Worm (Caenorhabditis elegans): ENCODE results near the gene str-71.

Gene str-71

DNA sequence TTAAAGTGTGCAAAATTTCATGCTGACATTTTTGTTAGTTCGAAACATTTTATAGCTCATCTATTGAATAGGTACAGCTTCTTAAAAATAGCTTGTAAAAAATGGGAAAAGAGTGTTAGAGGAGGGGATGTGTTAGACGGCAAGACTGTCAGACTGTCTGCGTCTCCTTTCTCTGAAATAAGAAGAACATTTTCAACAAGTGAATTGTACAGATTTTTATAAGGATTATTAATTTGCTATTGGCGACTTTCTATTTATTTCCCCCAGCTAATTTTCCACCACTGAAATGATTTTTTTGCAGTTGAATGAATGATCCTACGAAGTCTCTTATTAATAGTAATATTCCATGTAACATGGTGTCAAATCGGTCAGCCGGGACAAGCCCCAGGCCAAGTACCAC is 39.4 kb upstream of the str-71 start, which contains the start of gene C06B8.7:
Gene C06B8.7 (plus strand): TSS at position 301 of the 400 bp plus-strand sequence.
- TF ChIP-seq mes-4 (tag; optimal IDR thresholded peaks at IDR 0.05): no peak
- no peak for TF ChIP-seq egl-44 (GFP tag; IDR thresholded peaks at IDR 0.05)
- no peak for TF ChIP-seq B0336.3 (GFP tag; IDR thresholded peaks at IDR 0.05)
- no peak for TF ChIP-seq pbrm-1 (GFP tag; IDR thresholded peaks at IDR 0.05)
- TF ChIP-seq hmg-1.2 (GFP tag; IDR thresholded peaks at IDR 0.05): no peak

DNA sequence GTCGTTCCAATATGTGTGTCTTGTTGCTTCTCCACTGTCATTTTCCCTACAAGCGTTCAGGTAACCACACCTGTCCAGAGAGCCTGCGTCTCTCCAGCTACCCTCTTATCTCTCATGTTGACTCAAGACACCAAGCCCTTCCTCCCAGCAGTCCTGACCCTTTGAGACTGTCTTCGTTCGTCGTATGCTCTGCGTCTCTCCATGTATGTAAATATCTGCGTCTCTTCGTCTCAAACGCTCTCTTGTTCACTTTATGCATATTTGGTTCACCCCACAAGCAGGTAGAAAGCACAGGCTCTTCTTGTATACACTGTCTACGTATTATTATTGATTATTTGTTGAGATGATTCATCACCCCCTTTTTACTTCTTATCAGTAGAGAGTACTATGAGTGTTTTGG is 38.7 kb upstream of the str-71 start:
- no peak for TF ChIP-seq nfya-2 (GFP tag; IDR thresholded peaks at IDR 0.05)
- TF ChIP-seq nhr-179 (tag; optimal IDR thresholded peaks at IDR 0.05): no peak
- TF ChIP-seq snpc-4 (GFP tag; optimal IDR thresholded peaks at IDR 0.05): no peak
- peak in 2 of 4 experiments; percentile 27 to 54 for TF ChIP-seq snpc-4 (tag; optimal IDR thresholded peaks at IDR 0.05)
- TF ChIP-seq lsl-1 (GFP tag; optimal IDR thresholded peaks at IDR 0.05): no peak
- no peak for TF ChIP-seq F10E7.11 (tag; optimal IDR thresholded peaks at IDR 0.05)
- peak; percentile 84 for TF ChIP-seq hmg-1.2 (GFP tag; IDR thresholded peaks at IDR 0.05)
- peak; percentile 74 for TF ChIP-seq pha-4 (tag; optimal IDR thresholded peaks at IDR 0.05)
- peak; percentile 97 for TF ChIP-seq nhr-80 (tag; optimal IDR thresholded peaks at IDR 0.05)
- TF ChIP-seq attf-5 (GFP tag; optimal IDR thresholded peaks at IDR 0.05): peak; percentile 65
- no peak for TF ChIP-seq mcd-1 (GFP tag; IDR thresholded peaks at IDR 0.05)

DNA sequence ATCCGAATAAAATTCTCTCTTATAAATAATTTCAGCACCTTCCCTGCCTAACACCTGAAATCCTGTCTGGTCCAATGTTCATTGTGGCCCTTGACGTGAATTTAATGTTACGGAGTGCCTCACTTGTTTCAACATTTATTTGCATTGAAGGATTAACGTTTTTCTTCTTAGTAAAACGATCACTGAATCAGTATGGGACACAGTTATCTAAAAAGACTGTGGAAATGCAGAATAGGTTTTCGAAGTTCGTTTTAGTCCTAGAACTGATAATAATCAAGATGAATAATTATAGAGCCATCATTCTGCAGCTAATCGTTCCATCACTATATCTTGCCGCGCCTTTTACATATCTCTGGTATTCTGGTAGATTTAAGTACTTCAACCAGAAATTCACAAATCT is 36.2 kb upstream of the str-71 start, which contains the start of gene srh-219:
Gene srh-219 (plus strand): TSS at position 301 of the 400 bp plus-strand sequence.
- TF ChIP-seq zim-3 (tag; optimal IDR thresholded peaks at IDR 0.05): no peak

DNA sequence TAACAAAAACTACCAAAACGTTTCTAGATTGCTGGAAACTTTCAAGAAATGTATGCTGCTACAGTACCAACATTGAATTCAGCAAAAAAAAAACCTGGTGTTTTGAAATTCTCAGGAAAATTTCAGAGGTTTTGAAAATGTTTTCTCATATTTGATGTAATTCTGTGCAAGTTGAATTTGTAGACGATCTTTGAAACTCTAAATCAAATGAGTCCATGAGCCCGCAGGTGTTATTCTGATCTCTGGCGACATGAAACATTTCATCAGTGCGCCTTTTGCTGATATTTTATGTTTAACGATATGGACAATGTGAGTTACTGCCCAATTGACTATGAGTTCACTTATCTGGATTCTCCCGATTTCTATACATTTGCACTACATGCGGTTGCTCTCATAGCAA is 34.7 kb upstream of the str-71 start, which contains the start of gene srh-218:
Gene srh-218 (plus strand): TSS at position 301 of the 400 bp plus-strand sequence.
- no peak for TF ChIP-seq F52B5.7 (tag; optimal IDR thresholded peaks at IDR 0.05)
- TF ChIP-seq snpc-4 (GFP tag; optimal IDR thresholded peaks at IDR 0.05): no peak
- no peak for TF ChIP-seq snpc-4 (tag; optimal IDR thresholded peaks at IDR 0.05)
- no peak for TF ChIP-seq rpc-1 (optimal IDR thresholded peaks at IDR 0.05)
- TF ChIP-seq rpc-1 (tag; optimal IDR thresholded peaks at IDR 0.05): no peak
- TF ChIP-seq ceh-27 (GFP tag; optimal IDR thresholded peaks at IDR 0.05): no peak
- TF ChIP-seq Y56A3A.18 (GFP tag; IDR thresholded peaks at IDR 0.05): no peak
- TF ChIP-seq chd-7 (tag; optimal IDR thresholded peaks at IDR 0.05): no peak
- no peak for TF ChIP-seq ztf-26 (tag; optimal IDR thresholded peaks at IDR 0.05)
- no peak for TF ChIP-seq ztf-25 (GFP tag; IDR thresholded peaks at IDR 0.05)
- TF ChIP-seq nhr-27 (tag; optimal IDR thresholded peaks at IDR 0.05): no peak
- no peak for TF ChIP-seq pha-4 (tag; optimal IDR thresholded peaks at IDR 0.05)

DNA sequence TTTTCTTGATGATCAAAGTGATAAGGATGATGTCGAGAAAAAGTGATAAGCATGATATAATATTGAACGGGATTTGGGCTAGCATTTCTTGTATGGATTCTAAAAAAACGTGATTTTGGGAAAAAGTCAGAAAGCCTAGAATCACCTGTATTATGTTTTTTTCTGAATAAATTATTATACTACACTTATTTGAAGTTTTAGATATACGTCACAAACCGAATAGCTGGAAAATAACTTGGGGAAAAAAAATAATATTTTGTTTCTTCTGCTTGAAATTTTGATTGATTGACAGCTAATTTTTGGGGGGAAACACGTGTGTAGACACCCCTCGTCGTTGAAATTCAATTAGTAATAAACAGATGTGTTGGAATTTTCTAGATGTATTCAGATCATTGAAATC is 33.5 kb upstream of the str-71 start, which contains the start of gene str-264:
Gene str-264 (minus strand): TSS at position 101 of the 400 bp plus-strand sequence.
- TF ChIP-seq unc-130 (GFP tag; optimal IDR thresholded peaks at IDR 0.05) (no peak), lin-35 (GFP tag; optimal IDR thresholded peaks at IDR 0.05) (no peak), hlh-26 (GFP tag; conservative IDR thresholded peaks at IDR 0.05) (no peak), nhr-90 (tag; optimal IDR thresholded peaks at IDR 0.05) (no peak), chd-7 (tag; optimal IDR thresholded peaks at IDR 0.05) (no peak), ztf-6 (GFP tag; IDR thresholded peaks at IDR 0.05) (no peak), D2030.7 (GFP tag; IDR thresholded peaks at IDR 0.05) (no peak), somi-1 (GFP tag; optimal IDR thresholded peaks at IDR 0.05) (no peak), F33H1.4 (GFP tag; IDR thresholded peaks at IDR 0.05) (no peak), nhr-120 (GFP tag; IDR thresholded peaks at IDR 0.05) (no peak), madf-6 (GFP tag; IDR thresholded peaks at IDR 0.05) (no peak), nhr-179 (tag; optimal IDR thresholded peaks at IDR 0.05) (no peak), gei-17 (GFP tag; optimal IDR thresholded peaks at IDR 0.05) (no peak), ceh-40 (GFP tag; IDR thresholded peaks at IDR 0.05) (no peak), egl-18 (GFP tag; IDR thresholded peaks at IDR 0.05) (no peak), ceh-79 (tag; optimal IDR thresholded peaks at IDR 0.05) (no peak), zim-3 (tag; optimal IDR thresholded peaks at IDR 0.05) (no peak)

Data from whole organism, young adult.